Fruit fly (Drosophila melanogaster) whole organism, wandering third instar larva: Measurements from ENCODE around the gene bdwf.
A peak's percentile ranks its signal among the peaks of the same experiment; 100 is the strongest.

Experiments
- Abd-B ChIP-seq: fragments of >200 bp; optimal IDR thresholded peaks from 2 replicates; lab custom pipeline; 2017; ENCODE audit warnings: missing biosample characterization, missing genetic modification characterization
- CG9705 ChIP-seq: fragments of 200-800 bp; sonication (Bioruptor generic); optimal IDR thresholded peaks from 2 replicates; lab custom pipeline; 2018; ENCODE audit warnings: missing biosample characterization, mild to moderate bottlenecking, missing genetic modification characterization
- CrebA ChIP-seq: fragments of 200-800 bp; sonication (Bioruptor generic); optimal IDR thresholded peaks from 2 replicates; lab custom pipeline; 2016; ENCODE audit warnings: missing biosample characterization, mild to moderate bottlenecking, missing genetic modification characterization, borderline replicate concordance
- Dif ChIP-seq: fragments of 200-275, 200-300 bp; sonication (Bioruptor generic); optimal IDR thresholded peaks from 2 replicates; lab custom pipeline; 2018; ENCODE audit warnings: missing biosample characterization, missing genetic modification characterization; ENCODE audit not compliant: partially characterized antibody
- GATAd ChIP-seq: sonication (Bioruptor generic); optimal IDR thresholded peaks from 2 replicates; lab custom pipeline; 2016; ENCODE audit warnings: missing biosample characterization, missing genetic modification characterization
- HLH106 ChIP-seq: fragments of 200-800 bp; optimal IDR thresholded peaks from 3 replicates; lab custom pipeline; 2019; ENCODE audit warnings: missing biosample characterization, mild to moderate bottlenecking, missing genetic modification characterization, moderate library complexity
- Hnf4 ChIP-seq: fragments of 200-800 bp; sonication (Bioruptor generic); optimal IDR thresholded peaks from 2 replicates; lab custom pipeline; 2016; ENCODE audit warnings: missing biosample characterization, mild to moderate bottlenecking, missing genetic modification characterization
- Hr78 ChIP-seq: fragments of >200 bp; optimal IDR thresholded peaks from 2 replicates; lab custom pipeline; 2017; ENCODE audit warnings: missing biosample characterization, missing genetic modification characterization
- Hr83 ChIP-seq: fragments of 200-300 bp; sonication (Bioruptor generic); optimal IDR thresholded peaks from 2 replicates; lab custom pipeline; 2016; ENCODE audit warnings: missing biosample characterization, mild to moderate bottlenecking, missing genetic modification characterization, moderate library complexity; ENCODE audit not compliant: poor library complexity, severe bottlenecking
- Jra ChIP-seq: sonication (Bioruptor generic); optimal IDR thresholded peaks from 2 replicates; lab custom pipeline; 2016; ENCODE audit warnings: missing biosample characterization, missing genetic modification characterization
- Myc ChIP-seq: fragments of >200 bp; optimal IDR thresholded peaks from 2 replicates; lab custom pipeline; 2017
- N ChIP-seq: fragments of >200 bp; optimal IDR thresholded peaks from 2 replicates; lab custom pipeline; 2018; ENCODE audit warnings: missing biosample characterization, missing external identifiers, missing genetic modification characterization
- OdsH ChIP-seq: fragments of 200-800 bp; sonication (Bioruptor generic); optimal IDR thresholded peaks from 2 replicates; lab custom pipeline; 2016; ENCODE audit warnings: missing biosample characterization, mild to moderate bottlenecking, missing genetic modification characterization
- Rel ChIP-seq, 2 experiments: fragments of 200-800 bp; sonication (Bioruptor generic) in 1 of 2; optimal IDR thresholded peaks; 2 replicates in 1 of 2; 3 replicates in 1 of 2; lab custom pipeline; 2016 to 2019; ENCODE audit warnings: mild to moderate bottlenecking in 2 of 2, missing biosample characterization in 2 of 2, missing genetic modification characterization in 2 of 2, moderate library complexity in 1 of 2
- Sp1 ChIP-seq: fragments of 200-800 bp; sonication (Bioruptor generic); optimal IDR thresholded peaks from 3 replicates; lab custom pipeline; 2019; ENCODE audit warnings: missing biosample characterization, mild to moderate bottlenecking, missing genetic modification characterization, moderate library complexity
- Vsx2 ChIP-seq: fragments of 200-300, 225-300 bp; sonication (Bioruptor generic); optimal IDR thresholded peaks from 2 replicates; lab custom pipeline; 2018; ENCODE audit warnings: missing biosample characterization, missing genetic modification characterization; ENCODE audit not compliant: partially characterized antibody
- br ChIP-seq: fragments of 200-800 bp; sonication (Bioruptor generic); optimal IDR thresholded peaks from 2 replicates; lab custom pipeline; 2016; ENCODE audit warnings: missing biosample characterization, missing genetic modification characterization
- brk ChIP-seq: fragments of 200-800 bp; sonication (Bioruptor generic); optimal IDR thresholded peaks from 2 replicates; lab custom pipeline; 2016; ENCODE audit warnings: missing biosample characterization, mild to moderate bottlenecking, missing genetic modification characterization
- dl ChIP-seq, 2 experiments: fragments of 175-275, 200-275 bp in 1 of 2; fragments of 200-275 bp in 1 of 2; sonication (Bioruptor generic); optimal IDR thresholded peaks; lab custom pipeline; 2018; ENCODE audit warnings: mild to moderate bottlenecking in 2 of 2, missing biosample characterization in 2 of 2, missing genetic modification characterization in 2 of 2, moderate library complexity in 2 of 2; ENCODE audit not compliant: partially characterized antibody in 2 of 2, insufficient read depth in 1 of 2
- foxo ChIP-seq, 2 experiments: fragments of 200-800 bp; sonication (Bioruptor generic); optimal IDR thresholded peaks; 2 replicates in 1 of 2; 3 replicates in 1 of 2; lab custom pipeline; 2016 to 2017; ENCODE audit warnings: missing biosample characterization in 2 of 2, missing genetic modification characterization in 2 of 2
- fru ChIP-seq: fragments of 200-800 bp; sonication (Bioruptor generic); optimal IDR thresholded peaks from 3 replicates; lab custom pipeline; 2016; ENCODE audit warnings: missing biosample characterization, mild to moderate bottlenecking, missing genetic modification characterization
- h ChIP-seq: fragments of 200-800 bp; sonication (Bioruptor generic); optimal IDR thresholded peaks from 3 replicates; lab custom pipeline; 2016; ENCODE audit warnings: missing biosample characterization, mild to moderate bottlenecking, missing genetic modification characterization
- jim ChIP-seq: fragments of 175-275, 200-325 bp; sonication (Bioruptor generic); optimal IDR thresholded peaks from 2 replicates; lab custom pipeline; 2016; ENCODE audit warnings: missing biosample characterization, mild to moderate bottlenecking, missing genetic modification characterization
- pan ChIP-seq: fragments of >200 bp; optimal IDR thresholded peaks from 2 replicates; lab custom pipeline; 2017
- psq ChIP-seq: fragments of 200-800 bp; sonication (Bioruptor generic); optimal IDR thresholded peaks from 3 replicates; lab custom pipeline; 2017; ENCODE audit warnings: missing biosample characterization, mild to moderate bottlenecking, missing genetic modification characterization, moderate library complexity
- rgr ChIP-seq: fragments of 200-800 bp; sonication (Bioruptor generic); optimal IDR thresholded peaks from 3 replicates; lab custom pipeline; 2016; ENCODE audit warnings: missing biosample characterization, mild to moderate bottlenecking, missing genetic modification characterization
- sv ChIP-seq: fragments of 200-800 bp; sonication (Bioruptor generic); optimal IDR thresholded peaks from 3 replicates; lab custom pipeline; 2016; ENCODE audit warnings: missing biosample characterization, missing genetic modification characterization
- tai ChIP-seq: sonication (Bioruptor generic); optimal IDR thresholded peaks from 2 replicates; lab custom pipeline; 2016; ENCODE audit warnings: missing biosample characterization, missing genetic modification characterization
- usp ChIP-seq: fragments of >200 bp; optimal IDR thresholded peaks from 2 replicates; lab custom pipeline; 2017; ENCODE audit warnings: missing biosample characterization, missing genetic modification characterization

Gene bdwf

DNA sequence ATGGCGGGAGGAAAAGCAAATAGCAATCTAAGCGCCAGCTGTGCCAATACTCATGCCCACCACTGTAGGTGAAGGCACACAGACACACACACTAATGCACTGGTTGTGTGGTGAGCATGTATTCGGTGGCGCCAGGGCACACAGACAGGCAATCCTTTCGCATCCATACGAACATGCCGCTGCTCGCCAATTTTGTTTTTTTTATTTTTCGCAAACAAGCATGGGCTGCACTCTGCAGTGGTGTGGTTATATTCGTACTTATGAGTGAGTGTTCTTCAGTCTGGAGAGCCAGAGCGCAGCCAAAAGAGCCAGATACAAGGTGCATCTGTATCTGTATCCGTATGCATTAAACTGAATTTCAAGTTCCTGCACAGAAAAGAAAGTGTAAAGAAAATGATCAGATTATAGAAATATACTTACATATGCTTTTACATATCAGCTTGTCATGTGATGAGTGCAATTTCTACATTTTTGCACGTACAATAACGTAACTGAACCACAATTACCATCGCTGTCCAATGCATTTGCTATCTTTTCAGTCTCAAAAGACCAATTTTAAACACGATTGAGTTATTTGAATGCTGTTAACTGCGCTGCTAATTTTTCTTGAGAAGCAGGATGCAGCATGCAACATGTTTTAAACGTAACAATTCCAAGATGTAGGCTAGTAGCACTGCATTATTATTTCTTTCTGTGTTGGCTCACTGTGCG lies 16.3 kb upstream of the bdwf start (continued):
- TF ChIP-seq Myc (lab: Kevin White, UChicago) (no peak), jim (peak; percentile 56), br (GFP tag; lab: Kevin White, UChicago) (peak; percentile 24)

dm6 chr3R:17056905-17057251 lies 13.9 kb upstream of the bdwf start:
- TF ChIP-seq HLH106 (tag; lab: Kevin White, UChicago) (peak; percentile 4), Sp1 (GFP tag; lab: Kevin White, UChicago) (no peak), rgr (GFP tag; lab: Kevin White, UChicago) (peak; percentile 6), foxo (GFP tag; optimal IDR thresholded peaks at IDR 0.05; lab: Kevin White, UChicago) (peak in 1 of 2 experiments; percentile 38)

DNA sequence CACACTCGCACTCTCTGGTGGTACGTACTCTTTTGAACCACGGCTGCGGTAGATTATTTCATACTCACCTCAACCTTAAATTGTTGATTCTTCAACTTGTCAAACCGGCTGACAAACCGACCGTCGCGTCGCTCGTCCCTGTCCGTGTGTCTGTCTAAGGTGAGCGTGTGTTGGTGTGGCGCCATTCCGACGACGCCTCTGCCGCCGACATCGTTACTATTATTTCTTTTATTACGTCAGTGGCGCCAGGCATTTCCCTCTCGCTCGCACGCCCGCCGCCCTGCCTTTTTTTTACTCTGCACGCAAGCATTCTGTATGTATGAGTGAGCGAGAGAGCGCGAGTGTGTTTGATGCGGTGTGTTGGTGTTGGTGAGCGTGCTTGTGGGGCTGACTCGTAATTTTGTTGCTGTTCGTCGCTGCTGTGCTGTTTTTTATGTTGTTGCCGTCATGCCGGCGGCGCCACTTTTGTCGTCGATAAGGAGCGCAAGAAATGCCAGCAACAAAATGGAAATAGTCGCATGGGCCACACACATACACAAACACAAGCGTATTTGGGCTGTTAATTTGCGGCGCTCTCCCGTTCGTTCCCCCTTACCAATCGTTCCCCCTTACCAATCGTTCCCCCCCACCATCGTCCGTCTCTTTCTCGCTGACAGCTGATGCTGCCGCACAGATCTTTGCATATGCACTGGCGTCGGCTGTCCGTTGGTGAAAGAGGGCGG lies 13.4 kb upstream of the bdwf start:
- TF ChIP-seq psq (GFP tag; lab: Kevin White, UChicago) (peak; percentile 56), h (peak; percentile 71), dl (GFP tag; optimal IDR thresholded peaks at IDR 0.05; lab: Kevin White, UChicago; ENCODE audit: insufficient read depth in 1 of 2, partially characterized antibody in 2 of 2) (peak; percentile 26 to 31), Sp1 (GFP tag; lab: Kevin White, UChicago) (peak; percentile 48), OdsH (peak; percentile 45), Vsx2 (GFP tag; lab: Kevin White, UChicago) (peak; percentile 78), jim (peak; percentile 82), fru (GFP tag; lab: Kevin White, UChicago) (peak; percentile 62), tai (GFP tag; lab: Kevin White, UChicago) (no peak), sv (GFP tag; lab: Kevin White, UChicago) (no peak), GATAd (GFP tag; lab: Kevin White, UChicago) (no peak), Hr83 (GFP tag; lab: Kevin White, UChicago) (peak; percentile 52), brk (GFP tag; lab: Kevin White, UChicago) (peak; percentile 94), Dif (peak; percentile 64), Abd-B (GFP tag; lab: Kevin White, UChicago) (peak; percentile 60), Hr78 (GFP tag; lab: Kevin White, UChicago) (no peak), CrebA (GFP tag; lab: Kevin White, UChicago) (peak; percentile 50), br (GFP tag; lab: Kevin White, UChicago) (peak; percentile 33), rgr (GFP tag; lab: Kevin White, UChicago) (peak; percentile 27), N (peak; percentile 84), CG9705 (GFP tag; lab: Kevin White, UChicago) (no peak), Jra (GFP tag; lab: Kevin White, UChicago) (peak; percentile 8), Rel (GFP tag; optimal IDR thresholded peaks at IDR 0.05; lab: Kevin White, UChicago) (peak; percentile 76), Rel (tag; optimal IDR thresholded peaks at IDR 0.05; lab: Kevin White, UChicago) (peak; percentile 23), foxo (GFP tag; optimal IDR thresholded peaks at IDR 0.05; lab: Kevin White, UChicago) (peak; percentile 2 to 25)

- TF ChIP-seq psq (GFP tag; lab: Kevin White, UChicago) (no peak), jim (no peak), brk (GFP tag; lab: Kevin White, UChicago) (no peak), HLH106 (tag; lab: Kevin White, UChicago) (no peak), foxo (GFP tag; optimal IDR thresholded peaks at IDR 0.05; lab: Kevin White, UChicago) (no peak), tai (GFP tag; lab: Kevin White, UChicago) (no peak), Vsx2 (GFP tag; lab: Kevin White, UChicago) (no peak), Jra (GFP tag; lab: Kevin White, UChicago) (no peak), Hnf4 (GFP tag; lab: Kevin White, UChicago) (no peak), pan (lab: Kevin White, UChicago) (no peak), Myc (lab: Kevin White, UChicago) (no peak), br (GFP tag; lab: Kevin White, UChicago) (no peak), usp (GFP tag; lab: Kevin White, UChicago) (no peak)
- TF ChIP-seq, all 38 proteins: peak for 0
Measured at dm6 chr3R:17054528-17054927, 11.6 kb upstream of the bdwf start.
